Fruit fly (Drosophila melanogaster): ENCODE data around the gene fit.

DNA sequence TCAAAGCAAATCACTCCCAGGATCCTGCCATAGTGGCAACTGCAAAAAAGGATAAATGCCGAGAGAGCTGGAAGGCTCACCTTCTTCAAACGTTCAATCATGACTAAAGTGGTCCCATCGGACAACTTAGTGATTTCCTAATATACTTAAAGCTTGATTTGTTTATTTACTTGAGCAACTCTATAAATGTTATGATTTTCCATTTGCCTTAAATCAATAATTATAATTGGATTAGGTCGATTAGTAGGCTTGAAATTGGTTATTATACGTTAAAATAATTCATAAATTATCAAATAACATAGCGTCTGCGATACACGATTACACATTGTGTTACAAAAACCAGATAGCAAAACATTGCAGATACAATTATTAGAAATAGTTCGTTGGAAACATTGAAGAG is 39.1 kb downstream of the fit start, which contains the start of gene Gr93c:
- TF ChIP-seq h (GFP tag; optimal IDR thresholded peaks at IDR 0.05) (no peak), psq (GFP tag; optimal IDR thresholded peaks at IDR 0.05) (no peak), Rel (GFP tag; optimal IDR thresholded peaks at IDR 0.05) (no peak), Rel (tag; optimal IDR thresholded peaks at IDR 0.05) (no peak), tai (GFP tag; optimal IDR thresholded peaks at IDR 0.05) (no peak), Hnf4 (GFP tag; optimal IDR thresholded peaks at IDR 0.05) (no peak), pan (optimal IDR thresholded peaks at IDR 0.05) (no peak), dmrt93B (GFP tag; optimal IDR thresholded peaks at IDR 0.05) (no peak), Abd-B (GFP tag; optimal IDR thresholded peaks at IDR 0.05) (no peak), woc (GFP tag; optimal IDR thresholded peaks at IDR 0.05) (no peak), lola (GFP tag; optimal IDR thresholded peaks at IDR 0.05) (no peak)

Data from whole organism, wandering third instar larva.